Fruit fly (Drosophila melanogaster) whole organism, embryonic: ENCODE measurements around the gene CG17359.

Experiments
- Awh ChIP-seq: fragments of 200-800 bp; sonication (Bioruptor generic); IDR thresholded peaks from 2 replicates; pipeline ENCODE4, ENCODE4 v1.3.6; 2022; ENCODE audit warnings: missing biosample characterization, missing genetic modification characterization
- B-H1 ChIP-seq: fragments of 200-800 bp; sonication (Bioruptor generic); IDR thresholded peaks from 3 replicates; pipeline ENCODE4 v1.3.6; 2022; ENCODE audit warnings: missing biosample characterization, missing genetic modification characterization
- BEAF-32 ChIP-seq: fragments of 200-800 bp; sonication (Bioruptor generic); optimal IDR thresholded peaks from 3 replicates; lab custom pipeline; 2017; ENCODE audit warnings: missing biosample characterization, missing genetic modification characterization, mild to moderate bottlenecking, moderate library complexity, missing genetic modification reagents
- CG10543 ChIP-seq: fragments of 200-800 bp; sonication (Bioruptor generic); optimal IDR thresholded peaks from 3 replicates; lab custom pipeline; 2017; ENCODE audit warnings: missing biosample characterization, mild to moderate bottlenecking, missing genetic modification characterization, moderate library complexity
- CG11456 ChIP-seq: fragments of 200-800 bp; sonication (Bioruptor generic); IDR thresholded peaks from 3 replicates; pipeline ENCODE4 v1.3.6; 2022; ENCODE audit warnings: missing biosample characterization, missing genetic modification characterization
- CG13123 ChIP-seq: fragments of 200-800 bp; sonication (Bioruptor generic); optimal IDR thresholded peaks from 2 replicates; lab custom pipeline; 2016; ENCODE audit warnings: missing biosample characterization, missing genetic modification characterization
- CG1602 ChIP-seq: fragments of 200-800 bp; sonication (Bioruptor generic); optimal IDR thresholded peaks from 3 replicates; lab custom pipeline; 2016; ENCODE audit warnings: missing biosample characterization, missing genetic modification characterization
- CG17829 ChIP-seq: fragments of 200-800 bp; optimal IDR thresholded peaks from 2 replicates; lab custom pipeline; 2019; ENCODE audit warnings: missing biosample characterization, mild to moderate bottlenecking, missing genetic modification characterization, moderate library complexity
- CG17912 ChIP-seq: fragments of 200-800 bp; sonication (Bioruptor generic); optimal IDR thresholded peaks from 2 replicates; lab custom pipeline; 2018; ENCODE audit warnings: missing biosample characterization, mild to moderate bottlenecking, missing genetic modification characterization
- CG18262 ChIP-seq: fragments of 200-800 bp; optimal IDR thresholded peaks from 3 replicates; lab custom pipeline; 2019; ENCODE audit warnings: missing biosample characterization, mild to moderate bottlenecking, missing genetic modification characterization, moderate library complexity
- CG2116 ChIP-seq: fragments of 200-800 bp; sonication (Bioruptor generic); optimal IDR thresholded peaks from 3 replicates; lab custom pipeline; 2018; ENCODE audit warnings: missing biosample characterization, mild to moderate bottlenecking, missing genetic modification characterization
- CG31224 ChIP-seq: fragments of 200-800 bp; sonication (Bioruptor generic); IDR thresholded peaks from 2 replicates; pipeline ENCODE4 v1.3.6; 2022; ENCODE audit warnings: missing biosample characterization, missing genetic modification characterization
- CG4707 ChIP-seq: fragments of 200-800 bp; sonication (Bioruptor generic); optimal IDR thresholded peaks from 2 replicates; lab custom pipeline; 2018; ENCODE audit warnings: missing biosample characterization, mild to moderate bottlenecking, missing genetic modification characterization, moderate library complexity
- CG6791 ChIP-seq: fragments of 200-800 bp; sonication (Bioruptor generic); IDR thresholded peaks from 3 replicates; pipeline ENCODE4 v1.3.6; 2022; ENCODE audit warnings: missing biosample characterization, missing genetic modification characterization; ENCODE audit not compliant: partially characterized antibody
- D19B ChIP-seq: fragments of 200-800 bp; sonication (Bioruptor generic); optimal IDR thresholded peaks from 2 replicates; lab custom pipeline; 2017; ENCODE audit warnings: missing biosample characterization, mild to moderate bottlenecking, missing genetic modification characterization
- Dbx ChIP-seq: fragments of 200-800 bp; sonication (Bioruptor generic); IDR thresholded peaks from 3 replicates; pipeline ENCODE4 v1.3.6; 2022; ENCODE audit warnings: missing biosample characterization, missing genetic modification characterization
- Dll ChIP-seq: fragments of 200-800 bp; sonication (Bioruptor generic); IDR thresholded peaks from 4 replicates; pipeline ENCODE4 v1.3.6; 2022; ENCODE audit warnings: missing biosample characterization, missing genetic modification characterization; ENCODE audit not compliant: partially characterized antibody
- Dp ChIP-seq: fragments of 200-800 bp; sonication (Bioruptor generic); optimal IDR thresholded peaks from 2 replicates; lab custom pipeline; 2018; ENCODE audit warnings: missing biosample characterization, mild to moderate bottlenecking, missing genetic modification characterization, moderate library complexity
- Dref ChIP-seq: fragments of 200-800 bp; sonication (Bioruptor generic); IDR thresholded peaks from 2 replicates; pipeline ENCODE4 v1.3.6; 2022; ENCODE audit warnings: missing biosample characterization, missing genetic modification characterization
- E2f2 ChIP-seq: fragments of 200-800 bp; sonication (Bioruptor generic); IDR thresholded peaks from 2 replicates; pipeline ENCODE4 v1.3.6; 2022; ENCODE audit warnings: missing biosample characterization, missing genetic modification characterization
- HmgZ ChIP-seq: fragments of 200-800 bp; sonication (Bioruptor generic); optimal IDR thresholded peaks from 2 replicates; lab custom pipeline; 2018; ENCODE audit warnings: missing biosample characterization, mild to moderate bottlenecking, missing genetic modification characterization
- Hr39 ChIP-seq: fragments of >200 bp; optimal IDR thresholded peaks from 2 replicates; lab custom pipeline; 2017
- MBD-R2 ChIP-seq: fragments of 200-800 bp; sonication (Bioruptor generic); IDR thresholded peaks from 2 replicates; pipeline ENCODE4 v1.3.6; 2022; ENCODE audit warnings: missing biosample characterization, missing genetic modification characterization
- Myb ChIP-seq: fragments of 200-800 bp; sonication (Bioruptor generic); optimal IDR thresholded peaks from 2 replicates; lab custom pipeline; 2016; ENCODE audit warnings: missing biosample characterization, missing genetic modification characterization
- Nf-YA ChIP-seq: fragments of 200-800 bp; sonication (Bioruptor generic); IDR thresholded peaks from 2 replicates; pipeline ENCODE4 v1.3.6; 2022; ENCODE audit warnings: missing biosample characterization, missing genetic modification characterization
- Ptx1 ChIP-seq: fragments of 200-800 bp; sonication (Bioruptor generic); IDR thresholded peaks from 2 replicates; pipeline ENCODE4 v1.3.6; 2022; ENCODE audit warnings: missing biosample characterization, missing genetic modification characterization
- Spps ChIP-seq: fragments of 200-800 bp; sonication (Bioruptor generic); optimal IDR thresholded peaks from 2 replicates; lab custom pipeline; 2018; ENCODE audit warnings: missing biosample characterization, mild to moderate bottlenecking, missing genetic modification characterization
- bigmax ChIP-seq: fragments of 200-800 bp; sonication (Bioruptor generic); optimal IDR thresholded peaks from 2 replicates; lab custom pipeline; 2018; ENCODE audit warnings: missing biosample characterization, mild to moderate bottlenecking, missing genetic modification characterization
- crp ChIP-seq, 2 experiments: fragments of 200-800 bp; sonication (Bioruptor generic); optimal IDR thresholded peaks; 2 replicates in 1 of 2; 3 replicates in 1 of 2; lab custom pipeline; 2017; ENCODE audit warnings: missing biosample characterization in 2 of 2, missing genetic modification characterization in 2 of 2, mild to moderate bottlenecking in 1 of 2, moderate library complexity in 1 of 2
- cwo ChIP-seq: fragments of 200-800 bp; sonication (Bioruptor generic); optimal IDR thresholded peaks from 3 replicates; lab custom pipeline; 2017; ENCODE audit warnings: missing biosample characterization, missing genetic modification characterization, mild to moderate bottlenecking, moderate library complexity, missing genetic modification reagents
- da ChIP-seq: fragments of 200-800 bp; sonication (Bioruptor generic); optimal IDR thresholded peaks from 2 replicates; lab custom pipeline; 2016; ENCODE audit warnings: missing biosample characterization, missing genetic modification characterization
- danr ChIP-seq: fragments of 200-800 bp; sonication (Bioruptor generic); IDR thresholded peaks from 2 replicates; pipeline ENCODE4 v1.3.6; 2022; ENCODE audit warnings: missing biosample characterization, missing genetic modification characterization
- gfzf ChIP-seq: fragments of 200-800 bp; sonication (Bioruptor generic); optimal IDR thresholded peaks from 2 replicates; lab custom pipeline; 2016; ENCODE audit warnings: missing biosample characterization, mild to moderate bottlenecking, missing genetic modification characterization, moderate library complexity
- kah ChIP-seq: fragments of 200-800 bp; sonication (Bioruptor generic); optimal IDR thresholded peaks from 2 replicates; lab custom pipeline; 2018; ENCODE audit warnings: missing biosample characterization, mild to moderate bottlenecking, missing genetic modification characterization
- kay ChIP-seq: fragments of 200-800 bp; sonication (Bioruptor generic); optimal IDR thresholded peaks from 2 replicates; lab custom pipeline; 2016; ENCODE audit warnings: missing biosample characterization, missing genetic modification characterization
- lov ChIP-seq, 2 experiments: fragments of 200-800 bp in 1 of 2; fragments of >200 bp in 1 of 2; sonication (Bioruptor generic) in 1 of 2; IDR thresholded peaks in 1 of 2; optimal IDR thresholded peaks in 1 of 2; 2 replicates in 1 of 2; 3 replicates in 1 of 2; pipeline versions ENCODE4 v1.3.6 to Lab custom; 2017 to 2022; ENCODE audit warnings: missing biosample characterization in 1 of 2, missing genetic modification characterization in 1 of 2
- maf-S ChIP-seq: fragments of 200-800 bp; sonication (Bioruptor generic); optimal IDR thresholded peaks from 2 replicates; lab custom pipeline; 2016; ENCODE audit warnings: missing biosample characterization, missing genetic modification characterization
- nom ChIP-seq: fragments of 200-800 bp; sonication (Bioruptor generic); optimal IDR thresholded peaks from 2 replicates; lab custom pipeline; 2017; ENCODE audit warnings: missing biosample characterization, missing genetic modification characterization, mild to moderate bottlenecking, moderate library complexity, missing genetic modification reagents
- pan ChIP-seq, 4 experiments: fragments of >200 bp in 3 of 4; fragments of 200-800 bp in 1 of 4; sonication (Bioruptor generic) in 1 of 4; optimal IDR thresholded peaks in 3 of 4; IDR thresholded peaks in 1 of 4; 2 replicates each; pipeline versions ENCODE4 v1.3.6 to Lab custom; 2017 to 2022; ENCODE audit warnings: missing biosample characterization in 2 of 4, missing genetic modification characterization in 2 of 4, mixed read lengths in 1 of 4
- sens ChIP-seq: fragments of 200-800 bp; sonication (Bioruptor generic); peaks from one replicate; lab custom pipeline; 2016; ENCODE audit warnings: missing biosample characterization, missing genetic modification characterization
- sob ChIP-seq: fragments of 200-800 bp; sonication (Bioruptor generic); IDR thresholded peaks from 2 replicates; pipeline ENCODE4 v1.3.6; 2022; ENCODE audit warnings: missing biosample characterization, missing genetic modification characterization
- ssp ChIP-seq: fragments of 200-800 bp; sonication (Bioruptor generic); IDR thresholded peaks from 2 replicates; pipeline ENCODE4 v1.3.6; 2022; ENCODE audit warnings: missing biosample characterization, missing genetic modification characterization
- stwl ChIP-seq: fragments of 200-800 bp; sonication (Bioruptor generic); optimal IDR thresholded peaks from 3 replicates; lab custom pipeline; 2018; ENCODE audit warnings: missing biosample characterization, mild to moderate bottlenecking, missing genetic modification characterization, moderate library complexity
- twi ChIP-seq: fragments of 200-800 bp; optimal IDR thresholded peaks from 2 replicates; lab custom pipeline; 2019; ENCODE audit warnings: missing biosample characterization, mild to moderate bottlenecking, missing genetic modification characterization, moderate library complexity
- tx ChIP-seq: fragments of 200-800 bp; sonication (Bioruptor generic); optimal IDR thresholded peaks from 2 replicates; lab custom pipeline; 2016; ENCODE audit warnings: missing biosample characterization, missing genetic modification characterization
- zen2 ChIP-seq: fragments of 200-800 bp; sonication (Bioruptor generic); IDR thresholded peaks from 3 replicates; pipeline ENCODE4 v1.3.6; 2022; ENCODE audit warnings: missing biosample characterization, missing genetic modification characterization; ENCODE audit not compliant: partially characterized antibody

CG17359 gene

dm6 chr3L:13999204-13999603 lies at the start of gene CG17359:
Gene CG17359, minus strand, starts transcription at chr3L:13999251.
- TF ChIP-seq Ptx1 (GFP tag; lab: Robert Waterston, UW) (no peak), CG1602 (no peak), CG2116 (GFP tag; lab: Kevin White, UChicago) (peak; percentile 78), BEAF-32 (GFP tag; lab: Kevin White, UChicago) (peak; percentile 5), CG13123 (no peak), E2f2 (GFP tag; lab: Robert Waterston, UW) (peak; percentile 63; the same call in 1 of the 2 replicates), gfzf (GFP tag; lab: Kevin White, UChicago) (peak; percentile 18), stwl (tag; lab: Kevin White, UChicago) (peak; percentile 14), sens (peak; percentile 59), Dp (GFP tag; lab: Kevin White, UChicago) (peak; percentile 39), CG31224 (no peak), da (GFP tag; lab: Kevin White, UChicago) (no peak), Nf-YA (GFP tag; lab: Robert Waterston, UW) (no peak), Dref (GFP tag; lab: Robert Waterston, UW) (no peak), crp (GFP tag; optimal IDR thresholded peaks at IDR 0.05; lab: Kevin White, UChicago) (peak in 1 of 2 experiments; percentile 73)

dm6 chr3L:14037655-14038644 lies 38.9 kb upstream of the CG17359 start:
- TF ChIP-seq B-H1 (GFP tag; lab: Robert Waterston, UW) (peak; percentile 17; the same call in 1 of the 3 replicates), sob (peak; percentile 35; the same call in 1 of the 2 replicates), CG6791 (GFP tag; lab: Robert Waterston, UW) (peak; percentile 18; the same call in 1 of the 3 replicates), cwo (GFP tag; lab: Kevin White, UChicago) (peak; percentile 79), Spps (tag; lab: Kevin White, UChicago) (peak; percentile 11), HmgZ (tag; lab: Kevin White, UChicago) (peak; percentile 35), MBD-R2 (GFP tag; lab: Robert Waterston, UW) (peak; percentile 40), lov (optimal IDR thresholded peaks at IDR 0.05; lab: Kevin White, UChicago) (no peak), lov (GFP tag; IDR thresholded peaks at IDR 0.05; lab: Robert Waterston, UW) (no peak), danr (GFP tag; lab: Robert Waterston, UW) (no peak), CG17912 (GFP tag; lab: Kevin White, UChicago) (peak; percentile 20), kay (peak; percentile 35), CG10543 (GFP tag; lab: Kevin White, UChicago) (peak; percentile 12), Myb (GFP tag; lab: Kevin White, UChicago) (peak; percentile 10), ssp (GFP tag; lab: Robert Waterston, UW) (no peak), D19B (GFP tag; lab: Kevin White, UChicago) (peak; percentile 23), maf-S (no peak), kah (GFP tag; lab: Kevin White, UChicago) (peak; percentile 35), tx (GFP tag; lab: Kevin White, UChicago) (peak; percentile 30), nom (GFP tag; lab: Kevin White, UChicago) (peak; percentile 10), pan (optimal IDR thresholded peaks at IDR 0.05; lab: Kevin White, UChicago) (no peak), pan (GFP tag; optimal IDR thresholded peaks at IDR 0.05 in 1 of 2, IDR thresholded peaks at IDR 0.05 in 1 of 2) (peak in 1 of 2 experiments; percentile 4), Dbx (peak; percentile 55; the same call in 2 of the 3 replicates), bigmax (peak; percentile 97), Awh (GFP tag; lab: Robert Waterston, UW) (peak; percentile 11; the same call in 1 of the 2 replicates), twi (tag; lab: Kevin White, UChicago) (peak; percentile 56), zen2 (GFP tag; lab: Robert Waterston, UW) (peak; percentile 45; the same call in 1 of the 3 replicates), CG4707 (GFP tag; lab: Kevin White, UChicago) (no peak), Hr39 (lab: Kevin White, UChicago) (no peak), CG17829 (tag; lab: Kevin White, UChicago) (no peak), CG11456 (GFP tag; lab: Robert Waterston, UW) (0 out of 3 replicates have a peak, but pooled peaks have one; percentile 21), Dll (peak; percentile 29; the same call in 1 of the 4 replicates), CG18262 (no peak)
